Worm (Caenorhabditis elegans): ENCODE results near the gene pqn-87.

The pqn-87 gene

ce11 chrII:12204617-12205016 lies 20.3 kb downstream of the pqn-87 start:
- no peak for TF ChIP-seq nhr-2 (tag; optimal IDR thresholded peaks at IDR 0.05)
- no peak for TF ChIP-seq blmp-1 (tag; optimal IDR thresholded peaks at IDR 0.05)
- TF ChIP-seq ceh-39 (tag; optimal IDR thresholded peaks at IDR 0.05): no peak
- no peak for TF ChIP-seq M03D4.4 (tag; optimal IDR thresholded peaks at IDR 0.05)
- no peak for TF ChIP-seq nhr-76 (tag; optimal IDR thresholded peaks at IDR 0.05)
- no peak for TF ChIP-seq ces-1 (GFP tag; optimal IDR thresholded peaks at IDR 0.05)
- no peak for TF ChIP-seq ztf-11 (tag; optimal IDR thresholded peaks at IDR 0.05)
- no peak for TF ChIP-seq unc-120 (tag; optimal IDR thresholded peaks at IDR 0.05; ENCODE audit: poor library complexity, severe bottlenecking)
- TF ChIP-seq lsy-2 (tag; optimal IDR thresholded peaks at IDR 0.05): no peak
- TF ChIP-seq sem-2 (GFP tag; optimal IDR thresholded peaks at IDR 0.05): no peak
- TF ChIP-seq mep-1 (tag; optimal IDR thresholded peaks at IDR 0.05): no peak

- TF ChIP-seq snpc-4 (tag; optimal IDR thresholded peaks at IDR 0.05) (no peak), zip-8 (tag; optimal IDR thresholded peaks at IDR 0.05) (no peak), lsy-2 (tag; optimal IDR thresholded peaks at IDR 0.05) (no peak), ham-2 (GFP tag; optimal IDR thresholded peaks at IDR 0.05) (no peak), cnd-1 (tag; optimal IDR thresholded peaks at IDR 0.05) (no peak), blmp-1 (tag; optimal IDR thresholded peaks at IDR 0.05) (no peak)
These were observed 22.0 kb downstream of the pqn-87 start, which contains the start of gene aqp-12 for ce11 chrII:12202921-12203320. aqp-12 (plus strand) TSS chrII:12203221.

ce11 chrII:12202281-12202680 lies 22.6 kb downstream of the pqn-87 start, which contains the start of gene trpp-5:
trpp-5 (minus strand) TSS chrII:12202381.
- TF ChIP-seq nhr-2 (tag; optimal IDR thresholded peaks at IDR 0.05) (no peak), ztf-11 (tag; optimal IDR thresholded peaks at IDR 0.05) (no peak), lin-13 (tag; optimal IDR thresholded peaks at IDR 0.05) (no peak), tbx-8 (GFP tag; optimal IDR thresholded peaks at IDR 0.05) (no peak), zip-8 (tag; optimal IDR thresholded peaks at IDR 0.05) (no peak), ceh-83 (GFP tag; optimal IDR thresholded peaks at IDR 0.05) (no peak), hlh-1 (tag; optimal IDR thresholded peaks at IDR 0.05) (no peak), M03D4.4 (tag; optimal IDR thresholded peaks at IDR 0.05) (no peak), sptf-1 (tag; optimal IDR thresholded peaks at IDR 0.05) (no peak), bed-3 (GFP tag; optimal IDR thresholded peaks at IDR 0.05) (no peak), sem-2 (GFP tag; optimal IDR thresholded peaks at IDR 0.05) (no peak), nhr-28 (tag; optimal IDR thresholded peaks at IDR 0.05) (no peak), unc-120 (tag; optimal IDR thresholded peaks at IDR 0.05; ENCODE audit: poor library complexity, severe bottlenecking) (no peak), elt-3 (tag; optimal IDR thresholded peaks at IDR 0.05) (no peak), ham-2 (GFP tag; optimal IDR thresholded peaks at IDR 0.05) (no peak), nhr-12 (tag; optimal IDR thresholded peaks at IDR 0.05) (no peak), pha-4 (tag; optimal IDR thresholded peaks at IDR 0.05) (no peak)

ce11 chrII:12199912-12200637 lies 24.8 kb downstream of the pqn-87 start, which contains the start of gene polg-1:
polg-1 (minus strand) TSS chrII:12199962.
- TF ChIP-seq tbx-8 (GFP tag; optimal IDR thresholded peaks at IDR 0.05): no peak
- TF ChIP-seq lsy-2 (tag; optimal IDR thresholded peaks at IDR 0.05): no peak
- TF ChIP-seq flh-1 (GFP tag; optimal IDR thresholded peaks at IDR 0.05): no peak
- no peak for TF ChIP-seq nhr-28 (tag; optimal IDR thresholded peaks at IDR 0.05)
- no peak for TF ChIP-seq snpc-4 (tag; optimal IDR thresholded peaks at IDR 0.05)
- TF ChIP-seq ceh-39 (tag; optimal IDR thresholded peaks at IDR 0.05): no peak
- no peak for TF ChIP-seq nhr-237 (tag; optimal IDR thresholded peaks at IDR 0.05)
- TF ChIP-seq unc-62 (GFP tag; optimal IDR thresholded peaks at IDR 0.05): no peak
- TF ChIP-seq zip-8 (tag; optimal IDR thresholded peaks at IDR 0.05): no peak
- TF ChIP-seq nhr-2 (tag; optimal IDR thresholded peaks at IDR 0.05): no peak
- TF ChIP-seq hlh-1 (tag; optimal IDR thresholded peaks at IDR 0.05): no peak
- no peak for TF ChIP-seq drap-1 (GFP tag; optimal IDR thresholded peaks at IDR 0.05)
- TF ChIP-seq sptf-1 (tag; optimal IDR thresholded peaks at IDR 0.05): no peak
- no peak for TF ChIP-seq elt-3 (tag; optimal IDR thresholded peaks at IDR 0.05)
- TF ChIP-seq lin-13 (tag; optimal IDR thresholded peaks at IDR 0.05): no peak
- no peak for TF ChIP-seq ztf-11 (tag; optimal IDR thresholded peaks at IDR 0.05)
- no peak for TF ChIP-seq lin-32 (GFP tag; optimal IDR thresholded peaks at IDR 0.05)
- no peak for TF ChIP-seq pha-4 (tag; optimal IDR thresholded peaks at IDR 0.05)
- TF ChIP-seq ceh-43 (GFP tag; optimal IDR thresholded peaks at IDR 0.05): no peak

ce11 chrII:12199209-12199608 lies 25.7 kb downstream of the pqn-87 start:
- TF ChIP-seq lin-13 (tag; optimal IDR thresholded peaks at IDR 0.05) (no peak), ceh-39 (tag; optimal IDR thresholded peaks at IDR 0.05) (no peak), nhr-76 (tag; optimal IDR thresholded peaks at IDR 0.05) (no peak), M03D4.4 (tag; optimal IDR thresholded peaks at IDR 0.05) (no peak), mls-2 (tag; optimal IDR thresholded peaks at IDR 0.05) (no peak), lin-32 (GFP tag; optimal IDR thresholded peaks at IDR 0.05) (no peak), pha-4 (tag; optimal IDR thresholded peaks at IDR 0.05) (no peak), flh-1 (GFP tag; optimal IDR thresholded peaks at IDR 0.05) (no peak), elt-3 (tag; optimal IDR thresholded peaks at IDR 0.05) (no peak), ceh-43 (GFP tag; optimal IDR thresholded peaks at IDR 0.05) (no peak), elt-1 (tag; optimal IDR thresholded peaks at IDR 0.05; ENCODE audit: borderline replicate concordance, insufficient read depth) (no peak)

Measured in whole organism, mixed stage, embryonic.